Fruit fly (Drosophila melanogaster) whole organism, prepupa: Measurements from ENCODE around the gene cher.
A peak's percentile ranks its signal among the peaks of the same experiment; 100 is the strongest.

Experiments
- Blimp-1 ChIP-seq: fragments of 200-800 bp; sonication (Bioruptor generic); optimal IDR thresholded peaks from 3 replicates; lab custom pipeline; 2017; ENCODE audit warnings: missing biosample characterization, missing genetic modification characterization, mild to moderate bottlenecking, moderate library complexity, missing genetic modification reagents
- CG10669 ChIP-seq: fragments of 200-800 bp; sonication (Bioruptor generic); optimal IDR thresholded peaks from 3 replicates; lab custom pipeline; 2018; ENCODE audit warnings: missing biosample characterization, mild to moderate bottlenecking, missing genetic modification characterization, moderate library complexity
- CG11762 ChIP-seq: fragments of 200-800 bp; sonication (Bioruptor generic); optimal IDR thresholded peaks from 3 replicates; lab custom pipeline; 2016; ENCODE audit warnings: missing biosample characterization, missing genetic modification characterization; ENCODE audit not compliant: insufficient read depth
- CG11902 ChIP-seq: fragments of 200-800 bp; sonication (Bioruptor generic); optimal IDR thresholded peaks from 3 replicates; lab custom pipeline; 2016; ENCODE audit warnings: missing biosample characterization, missing genetic modification characterization
- CG15336 ChIP-seq: fragments of 200-800 bp; sonication (Bioruptor generic); IDR thresholded peaks from 2 replicates; pipeline ENCODE4 v1.3.6; 2022; ENCODE audit warnings: missing biosample characterization, missing genetic modification characterization
- CG31627 ChIP-seq: fragments of 200-800 bp; sonication (Bioruptor generic); optimal IDR thresholded peaks from 3 replicates; lab custom pipeline; 2016; ENCODE audit warnings: missing biosample characterization, missing genetic modification characterization
- CG34406 ChIP-seq: fragments of 200-800 bp; sonication (Bioruptor generic); optimal IDR thresholded peaks from 3 replicates; lab custom pipeline; 2016; ENCODE audit warnings: missing biosample characterization, missing genetic modification characterization
- CG4318 ChIP-seq: fragments of 200-800 bp; sonication (Bioruptor generic); optimal IDR thresholded peaks from 3 replicates; lab custom pipeline; 2017; ENCODE audit warnings: missing biosample characterization, mild to moderate bottlenecking, missing genetic modification characterization
- CG6276 ChIP-seq: fragments of 200-800 bp; sonication (Bioruptor generic); optimal IDR thresholded peaks from 2 replicates; lab custom pipeline; 2017; ENCODE audit warnings: missing biosample characterization, mild to moderate bottlenecking, missing genetic modification characterization
- CG7368 ChIP-seq: fragments of 200-800 bp; sonication (Bioruptor generic); optimal IDR thresholded peaks from 3 replicates; lab custom pipeline; 2016; ENCODE audit warnings: missing biosample characterization, missing genetic modification characterization
- CG8119 ChIP-seq: fragments of 200-800 bp; sonication (Bioruptor generic); IDR thresholded peaks from 3 replicates; pipeline ENCODE4 v1.3.6; 2022; ENCODE audit warnings: missing biosample characterization, missing genetic modification characterization
- CG8319 ChIP-seq: fragments of 200-800 bp; sonication (Bioruptor generic); optimal IDR thresholded peaks from 3 replicates; lab custom pipeline; 2016; ENCODE audit warnings: missing biosample characterization, missing genetic modification characterization
- Eip93F ChIP-seq: fragments of 200-800 bp; sonication (Bioruptor generic); optimal IDR thresholded peaks from 2 replicates; lab custom pipeline; 2016; ENCODE audit warnings: missing biosample characterization, mild to moderate bottlenecking, missing genetic modification characterization
- Gug ChIP-seq: fragments of 200-800 bp; sonication (Bioruptor generic); IDR thresholded peaks from 2 replicates; pipeline ENCODE4 v1.3.6; 2022; ENCODE audit warnings: missing biosample characterization, missing genetic modification characterization
- Hr39 ChIP-seq: fragments of 200-800 bp; sonication (Bioruptor generic); optimal IDR thresholded peaks from 2 replicates; lab custom pipeline; 2016; ENCODE audit warnings: missing biosample characterization, missing genetic modification characterization
- Hr4 ChIP-seq: fragments of 200-800 bp; sonication (Bioruptor generic); optimal IDR thresholded peaks from 3 replicates; lab custom pipeline; 2016; ENCODE audit warnings: missing biosample characterization, missing genetic modification characterization
- Met ChIP-seq: fragments of 200-800 bp; sonication (Bioruptor generic); optimal IDR thresholded peaks from 3 replicates; lab custom pipeline; 2016; ENCODE audit warnings: missing biosample characterization, missing genetic modification characterization
- Sox14 ChIP-seq: fragments of 200-800 bp; sonication (Bioruptor generic); optimal IDR thresholded peaks from 3 replicates; lab custom pipeline; 2016; ENCODE audit warnings: missing biosample characterization, missing genetic modification characterization
- achi ChIP-seq: fragments of 200-800 bp; sonication (Bioruptor generic); optimal IDR thresholded peaks from 3 replicates; lab custom pipeline; 2016; ENCODE audit warnings: missing biosample characterization, missing genetic modification characterization
- acj6 ChIP-seq: fragments of 200-800 bp; sonication (Bioruptor generic); optimal IDR thresholded peaks from 3 replicates; lab custom pipeline; 2016; ENCODE audit warnings: missing biosample characterization, missing genetic modification characterization
- esn ChIP-seq: fragments of 200-800 bp; sonication (Bioruptor generic); optimal IDR thresholded peaks from 2 replicates; lab custom pipeline; 2016; ENCODE audit warnings: missing biosample characterization, mild to moderate bottlenecking, missing genetic modification characterization, moderate library complexity
- fd59A ChIP-seq: fragments of 200-800 bp; sonication (Bioruptor generic); optimal IDR thresholded peaks from 2 replicates; lab custom pipeline; 2017; ENCODE audit warnings: missing biosample characterization, mild to moderate bottlenecking, missing genetic modification characterization, missing genetic modification reagents
- lz ChIP-seq: fragments of 200-800 bp; sonication (Bioruptor generic); optimal IDR thresholded peaks from 3 replicates; lab custom pipeline; 2016; ENCODE audit warnings: missing biosample characterization, missing genetic modification characterization
- net ChIP-seq: fragments of 200-800 bp; sonication (Bioruptor generic); optimal IDR thresholded peaks from 3 replicates; lab custom pipeline; 2016; ENCODE audit warnings: missing biosample characterization, missing genetic modification characterization
- pdm3 ChIP-seq: fragments of 200-800 bp; sonication (Bioruptor generic); optimal IDR thresholded peaks from 3 replicates; lab custom pipeline; 2016; ENCODE audit warnings: missing biosample characterization, missing genetic modification characterization
- salr ChIP-seq, 2 experiments: fragments of 200-800 bp; sonication (Bioruptor generic); optimal IDR thresholded peaks; 3 replicates each; lab custom pipeline; 2016 to 2018; ENCODE audit warnings: missing biosample characterization in 2 of 2, missing genetic modification characterization in 2 of 2, mild to moderate bottlenecking in 1 of 2
- svp ChIP-seq: fragments of 200-800 bp; sonication (Bioruptor generic); peaks from one replicate; lab custom pipeline; 2016; ENCODE audit warnings: missing biosample characterization, missing genetic modification characterization
- topi ChIP-seq: fragments of 200-800 bp; sonication (Bioruptor generic); optimal IDR thresholded peaks from 3 replicates; lab custom pipeline; 2016; ENCODE audit warnings: missing biosample characterization, missing genetic modification characterization
- vri ChIP-seq: fragments of 200-800 bp; sonication (Bioruptor generic); optimal IDR thresholded peaks from 3 replicates; lab custom pipeline; 2016; ENCODE audit warnings: missing biosample characterization, mild to moderate bottlenecking, missing genetic modification characterization

Gene cher

dm6 chr3R:17138699-17139098, 13.5 kb upstream of the cher start, which contains the start of gene CG5265:
TSS of gene CG5265 (plus strand) at chr3R:17138999.
- TF ChIP-seq vri (GFP tag; lab: Kevin White, UChicago) (no peak), Hr4 (GFP tag; lab: Kevin White, UChicago) (no peak), CG8119 (GFP tag; lab: Robert Waterston, UW) (no peak), Met (GFP tag; lab: Kevin White, UChicago) (no peak), CG7368 (GFP tag; lab: Kevin White, UChicago) (no peak), Blimp-1 (GFP tag; lab: Kevin White, UChicago) (no peak), CG6276 (GFP tag; lab: Kevin White, UChicago) (no peak), pdm3 (GFP tag; lab: Kevin White, UChicago) (no peak), acj6 (GFP tag; lab: Kevin White, UChicago) (no peak), CG11902 (GFP tag; lab: Kevin White, UChicago) (no peak)

dm6 chr3R:17137593-17137992, 12.4 kb upstream of the cher start, which contains the start of gene CG5255:
TSS of gene CG5255 (plus strand) at chr3R:17137893.
- TF ChIP-seq CG11902 (GFP tag; lab: Kevin White, UChicago) (no peak), Sox14 (no peak), lz (GFP tag; lab: Kevin White, UChicago) (no peak), pdm3 (GFP tag; lab: Kevin White, UChicago) (no peak), CG4318 (GFP tag; lab: Kevin White, UChicago) (no peak), net (GFP tag; lab: Kevin White, UChicago) (no peak), CG7368 (GFP tag; lab: Kevin White, UChicago) (no peak), Hr39 (GFP tag; lab: Kevin White, UChicago) (no peak), CG8319 (GFP tag; lab: Kevin White, UChicago) (no peak), CG34406 (GFP tag; lab: Kevin White, UChicago) (no peak), CG31627 (no peak), salr (GFP tag; optimal IDR thresholded peaks at IDR 0.05; lab: Kevin White, UChicago) (no peak), CG10669 (GFP tag; lab: Kevin White, UChicago) (no peak), achi (no peak)
- TF ChIP-seq, all 60 proteins: peak for 0

- TF ChIP-seq Eip93F (no peak), CG11762 (GFP tag; lab: Kevin White, UChicago) (no peak), svp (GFP tag; lab: Kevin White, UChicago) (peak; percentile 46), vri (GFP tag; lab: Kevin White, UChicago) (peak; percentile 45)
Observed at dm6 chr3R:17135747-17136146, 10.6 kb upstream of the cher start, which contains the start of gene CG5246. TSS of gene CG5246 (plus strand) at chr3R:17136111.

- TF ChIP-seq CG10669 (GFP tag; lab: Kevin White, UChicago) = no peak
- no peak for TF ChIP-seq CG8319 (GFP tag; lab: Kevin White, UChicago)
- no peak for TF ChIP-seq acj6 (GFP tag; lab: Kevin White, UChicago)
- TF ChIP-seq svp (GFP tag; lab: Kevin White, UChicago) = peak; percentile 14
Observed at dm6 chr3R:17133897-17134296, 8.7 kb upstream of the cher start, which contains the start of gene CG31267. TSS of gene CG31267 (plus strand) at chr3R:17134197.

dm6 chr3R:17132098-17132712, 7.0 kb upstream of the cher start, which contains the start of the genes CG4053 and CG31266:
TSS of gene CG4053 (minus strand) at chr3R:17132198.
TSS of gene CG31266 (plus strand) at chr3R:17132662.
- no peak for TF ChIP-seq acj6 (GFP tag; lab: Kevin White, UChicago)
- no peak for TF ChIP-seq CG31627

- TF ChIP-seq CG15336 (GFP tag; lab: Robert Waterston, UW) = no peak
- TF ChIP-seq topi = no peak
- TF ChIP-seq Gug (GFP tag; lab: Robert Waterston, UW) = no peak
- no peak for TF ChIP-seq fd59A (GFP tag; lab: Kevin White, UChicago)
- TF ChIP-seq esn (GFP tag; lab: Kevin White, UChicago) = no peak
Observed at dm6 chr3R:17130326-17130725, 5.1 kb upstream of the cher start, which contains the start of gene CG17475. TSS of gene CG17475 (minus strand) at chr3R:17130426.
